Worm (Caenorhabditis elegans): ENCODE measurements around the gene BE10.5.

Gene BE10.5

ce11 chrIII:12822608-12823261 is 16.1 kb upstream of the BE10.5 start:
- no peak for TF ChIP-seq ama-1 (optimal IDR thresholded peaks at IDR 0.05)
- peak; percentile 71 for TF ChIP-seq nfya-1 (tag; optimal IDR thresholded peaks at IDR 0.05; ENCODE audit: insufficient read depth)
- TF ChIP-seq lin-15B (tag; optimal IDR thresholded peaks at IDR 0.05): no peak
- no peak for TF ChIP-seq mml-1 (tag; optimal IDR thresholded peaks at IDR 0.05)

ce11 chrIII:12821331-12821730 is 14.7 kb upstream of the BE10.5 start:
- no peak for TF ChIP-seq ama-1 (optimal IDR thresholded peaks at IDR 0.05)
- TF ChIP-seq fkh-2 (tag; optimal IDR thresholded peaks at IDR 0.05): no peak
- TF ChIP-seq lin-39 (tag; optimal IDR thresholded peaks at IDR 0.05): no peak
- no peak for TF ChIP-seq egl-27 (tag; optimal IDR thresholded peaks at IDR 0.05)
- no peak for TF ChIP-seq elt-2 (tag; optimal IDR thresholded peaks at IDR 0.05)
- TF ChIP-seq nhr-25 (tag; optimal IDR thresholded peaks at IDR 0.05): no peak
- TF ChIP-seq unc-39 (tag; optimal IDR thresholded peaks at IDR 0.05): no peak
- no peak for TF ChIP-seq nhr-28 (tag; optimal IDR thresholded peaks at IDR 0.05)
- TF ChIP-seq pqm-1 (tag; optimal IDR thresholded peaks at IDR 0.05): no peak
- no peak for TF ChIP-seq sea-2 (GFP tag; optimal IDR thresholded peaks at IDR 0.05)
- no peak for TF ChIP-seq lsy-12 (tag; optimal IDR thresholded peaks at IDR 0.05)
- TF ChIP-seq tbx-2 (tag; optimal IDR thresholded peaks at IDR 0.05): no peak
- no peak for TF ChIP-seq daf-12 (tag; optimal IDR thresholded peaks at IDR 0.05)
- TF ChIP-seq mdl-1 (tag; optimal IDR thresholded peaks at IDR 0.05): no peak
- TF ChIP-seq fkh-10 (GFP tag; optimal IDR thresholded peaks at IDR 0.05): no peak
- peak; percentile 33 for TF ChIP-seq nfya-1 (tag; optimal IDR thresholded peaks at IDR 0.05; ENCODE audit: insufficient read depth)
- no peak for TF ChIP-seq mml-1 (tag; optimal IDR thresholded peaks at IDR 0.05)
- no peak for TF ChIP-seq elt-3 (tag; optimal IDR thresholded peaks at IDR 0.05)
- no peak for TF ChIP-seq snpc-4 (tag; optimal IDR thresholded peaks at IDR 0.05)
- TF ChIP-seq ZK546.5 (tag; optimal IDR thresholded peaks at IDR 0.05): no peak
- no peak for TF ChIP-seq zag-1 (tag; optimal IDR thresholded peaks at IDR 0.05)
- TF ChIP-seq aly-2 (tag; optimal IDR thresholded peaks at IDR 0.05): no peak
- TF ChIP-seq R02D3.7 (tag; optimal IDR thresholded peaks at IDR 0.05): peak; percentile 46
- peak; percentile 31 for TF ChIP-seq pha-4 (tag; optimal IDR thresholded peaks at IDR 0.05)
- no peak for TF ChIP-seq nhr-11 (tag; optimal IDR thresholded peaks at IDR 0.05)
- no peak for TF ChIP-seq nhr-67 (tag; optimal IDR thresholded peaks at IDR 0.05)
- no peak for TF ChIP-seq nhr-12 (tag; optimal IDR thresholded peaks at IDR 0.05)
- TF ChIP-seq lin-15B (tag; optimal IDR thresholded peaks at IDR 0.05): peak; percentile 39
- TF ChIP-seq nhr-77 (tag; optimal IDR thresholded peaks at IDR 0.05): no peak
- no peak for TF ChIP-seq skn-1 (tag; optimal IDR thresholded peaks at IDR 0.05)
- no peak for TF ChIP-seq ztf-11 (tag; optimal IDR thresholded peaks at IDR 0.05)
- TF ChIP-seq elt-1 (tag; optimal IDR thresholded peaks at IDR 0.05): no peak
- TF ChIP-seq unc-62 (GFP tag; optimal IDR thresholded peaks at IDR 0.05): no peak
- no peak for TF ChIP-seq nhr-237 (tag; optimal IDR thresholded peaks at IDR 0.05)
- TF ChIP-seq hmg-11 (tag; optimal IDR thresholded peaks at IDR 0.05): no peak

ce11 chrIII:12819909-12820308 is 13.3 kb upstream of the BE10.5 start, which contains the start of the genes Y37D8A.2 and Y37D8A.25:
Gene Y37D8A.2 (plus strand): TSS chrIII:12820193.
Gene Y37D8A.25 (minus strand): TSS chrIII:12820253.
- TF ChIP-seq elt-2 (tag; optimal IDR thresholded peaks at IDR 0.05) (no peak), jun-1 (tag; optimal IDR thresholded peaks at IDR 0.05) (no peak), nfya-1 (tag; optimal IDR thresholded peaks at IDR 0.05; ENCODE audit: insufficient read depth) (peak; percentile 8), R02D3.7 (tag; optimal IDR thresholded peaks at IDR 0.05) (no peak), ZK546.5 (tag; optimal IDR thresholded peaks at IDR 0.05) (no peak), pha-4 (tag; optimal IDR thresholded peaks at IDR 0.05) (no peak), ceh-16 (tag; optimal IDR thresholded peaks at IDR 0.05) (no peak), nhr-237 (tag; optimal IDR thresholded peaks at IDR 0.05) (no peak)

- TF ChIP-seq mml-1 (tag; optimal IDR thresholded peaks at IDR 0.05) (no peak), ceh-28 (tag; optimal IDR thresholded peaks at IDR 0.05) (no peak), skn-1 (tag; optimal IDR thresholded peaks at IDR 0.05) (no peak)
Observed at ce11 chrIII:12819148-12819547, 12.5 kb upstream of the BE10.5 start.
